Fruit fly (Drosophila melanogaster): ENCODE measurements around the gene CG9992.
A peak's percentile ranks its signal among the peaks of the same experiment; 100 is the strongest.

The CG9992 gene

dm6 chrX:16334251-16334860, 50.4 kb downstream of the CG9992 start:
- TF ChIP-seq CG17801 (GFP tag; optimal IDR thresholded peaks at IDR 0.05; ENCODE audit: partially characterized antibody): no peak

DNA sequence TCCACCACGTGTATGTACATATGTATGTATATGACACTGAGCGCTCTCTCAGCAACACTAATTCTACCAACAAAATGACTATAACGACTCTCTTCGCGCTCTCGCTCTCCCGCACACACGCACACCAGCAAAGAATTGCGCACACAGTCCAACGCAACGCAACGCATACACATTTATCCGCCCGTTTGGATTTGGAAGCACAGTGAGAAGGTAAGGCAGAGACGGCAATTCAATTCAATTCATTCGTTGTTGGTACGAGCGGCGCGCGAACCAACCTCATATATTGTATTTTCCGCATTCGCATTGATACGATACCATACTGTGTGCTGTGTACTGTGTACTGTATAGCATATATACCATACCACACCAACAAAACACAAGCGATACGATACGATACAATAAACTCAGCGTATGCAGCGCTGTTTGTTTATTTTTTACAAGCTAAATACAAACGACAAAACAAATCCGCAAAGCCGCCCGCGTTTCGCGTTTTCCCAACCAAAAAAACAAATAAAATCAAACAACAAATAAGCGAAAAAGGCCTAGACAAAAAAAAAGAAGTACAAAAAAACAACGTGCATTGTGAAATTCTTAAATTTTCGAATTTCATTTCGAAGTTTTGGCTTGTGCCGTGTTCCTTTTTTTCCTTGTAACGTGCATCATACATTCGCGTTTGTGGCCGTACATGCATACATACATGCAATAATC, 51.1 kb downstream of the CG9992 start, which contains the start of the genes CG9921 and Dsp1:
Gene CG9921, minus strand, starts transcription at position 167 of the 708 bp plus-strand sequence.
Gene Dsp1, plus strand, starts transcription at position 179 of the 708 bp plus-strand sequence.
- peak; percentile 55 for TF ChIP-seq CG17801 (GFP tag; optimal IDR thresholded peaks at IDR 0.05; ENCODE audit: partially characterized antibody)

dm6 chrX:16332615-16333288, 52.0 kb downstream of the CG9992 start:
- peak; percentile 93 for TF ChIP-seq CG17801 (GFP tag; optimal IDR thresholded peaks at IDR 0.05; ENCODE audit: partially characterized antibody)

Data from ovary, adult (tissue).